Fruit fly (Drosophila melanogaster) whole organism, embryonic: Measurements from ENCODE around the gene VhaM9.7-d.

Experiments used
- Abd-B ChIP-seq: fragments of 200-800 bp; sonication (Bioruptor generic); optimal IDR thresholded peaks from 2 replicates; lab custom pipeline; 2018; ENCODE audit warnings: missing biosample characterization, mild to moderate bottlenecking, missing genetic modification characterization, moderate library complexity
- Atf3 ChIP-seq: fragments of 200-800 bp; sonication (Bioruptor generic); optimal IDR thresholded peaks from 3 replicates; lab custom pipeline; 2016; ENCODE audit warnings: missing biosample characterization, missing genetic modification characterization
- Atf6 ChIP-seq: fragments of 200-800 bp; sonication (Bioruptor generic); IDR thresholded peaks from 2 replicates; pipeline ENCODE4 v1.3.6; 2022; ENCODE audit warnings: missing biosample characterization, missing genetic modification characterization
- Bgb ChIP-seq: fragments of 200-800 bp; sonication (Bioruptor generic); IDR thresholded peaks from 2 replicates; pipeline ENCODE4 v1.3.6; 2022; ENCODE audit warnings: missing biosample characterization, missing genetic modification characterization; ENCODE audit not compliant: partially characterized antibody
- CG10274 ChIP-seq: fragments of 200-800 bp; sonication (Bioruptor generic); optimal IDR thresholded peaks from 3 replicates; lab custom pipeline; 2017; ENCODE audit warnings: missing biosample characterization, mild to moderate bottlenecking, missing genetic modification characterization
- CG10321 ChIP-seq: fragments of 200-800 bp; sonication (Bioruptor generic); IDR thresholded peaks from 2 replicates; pipeline ENCODE4 v1.3.6; 2022; ENCODE audit warnings: missing biosample characterization, missing genetic modification characterization
- CG10979 ChIP-seq: fragments of 200-800 bp; sonication (Bioruptor generic); optimal IDR thresholded peaks from 2 replicates; lab custom pipeline; 2018; ENCODE audit warnings: missing biosample characterization, mild to moderate bottlenecking, missing genetic modification characterization, moderate library complexity
- CG11093 ChIP-seq: fragments of 200-800 bp; sonication (Bioruptor generic); IDR thresholded peaks from 3 replicates; pipeline ENCODE4 v1.3.6; 2022; ENCODE audit warnings: missing biosample characterization, missing genetic modification characterization
- CG11247 ChIP-seq: fragments of 200-800 bp; sonication (Bioruptor generic); IDR thresholded peaks from 2 replicates; pipeline ENCODE4 v1.3.6; 2022; ENCODE audit warnings: missing biosample characterization, missing genetic modification characterization
- CG11695 ChIP-seq: fragments of 200-800 bp; sonication (Bioruptor generic); IDR thresholded peaks from 3 replicates; pipeline ENCODE4 v1.3.6; 2022; ENCODE audit warnings: missing biosample characterization, missing genetic modification characterization
- CG12391 ChIP-seq: fragments of 200-800 bp; sonication (Bioruptor generic); optimal IDR thresholded peaks from 3 replicates; lab custom pipeline; 2018; ENCODE audit warnings: missing biosample characterization, mild to moderate bottlenecking, missing genetic modification characterization, moderate library complexity
- CG1603 ChIP-seq: fragments of 200-800 bp; sonication (Bioruptor generic); optimal IDR thresholded peaks from 2 replicates; lab custom pipeline; 2019; ENCODE audit warnings: missing biosample characterization, mild to moderate bottlenecking, missing genetic modification characterization, moderate library complexity
- CG17385 ChIP-seq: fragments of 200-800 bp; sonication (Bioruptor generic); optimal IDR thresholded peaks from 3 replicates; lab custom pipeline; 2018; ENCODE audit warnings: missing biosample characterization, mild to moderate bottlenecking, missing genetic modification characterization
- CG17829 ChIP-seq: fragments of 200-800 bp; optimal IDR thresholded peaks from 2 replicates; lab custom pipeline; 2019; ENCODE audit warnings: missing biosample characterization, mild to moderate bottlenecking, missing genetic modification characterization, moderate library complexity
- CG18599 ChIP-seq: fragments of 200-800 bp; sonication (Bioruptor generic); optimal IDR thresholded peaks from 3 replicates; lab custom pipeline; 2017; ENCODE audit warnings: missing biosample characterization, missing genetic modification characterization, mild to moderate bottlenecking, moderate library complexity, missing genetic modification reagents
- CG18619 ChIP-seq: fragments of 200-800 bp; sonication (Bioruptor generic); optimal IDR thresholded peaks from 3 replicates; lab custom pipeline; 2017; ENCODE audit warnings: missing biosample characterization, mild to moderate bottlenecking, missing genetic modification characterization
- CG30403 ChIP-seq: fragments of 200-800 bp; sonication (Bioruptor generic); optimal IDR thresholded peaks from 3 replicates; lab custom pipeline; 2016; ENCODE audit warnings: missing biosample characterization, missing genetic modification characterization
- CG5953 ChIP-seq: fragments of 200-800 bp; sonication (Bioruptor generic); IDR thresholded peaks from 2 replicates; pipeline ENCODE4 v1.3.6; 2022; ENCODE audit warnings: missing biosample characterization, missing genetic modification characterization
- CG9437 ChIP-seq: fragments of 200-800 bp; sonication (Bioruptor generic); optimal IDR thresholded peaks from 2 replicates; lab custom pipeline; 2018; ENCODE audit warnings: missing biosample characterization, mild to moderate bottlenecking, missing genetic modification characterization
- Chrac-16 ChIP-seq: fragments of 200-800 bp; sonication (Bioruptor generic); optimal IDR thresholded peaks from 3 replicates; lab custom pipeline; 2016; ENCODE audit warnings: missing biosample characterization, missing genetic modification characterization
- Dfd ChIP-seq, 2 experiments: fragments of >200 bp; optimal IDR thresholded peaks; 2 replicates each; lab custom pipeline; 2017; ENCODE audit warnings: missing biosample characterization in 2 of 2, missing genetic modification characterization in 2 of 2
- Dll ChIP-seq: fragments of 200-800 bp; sonication (Bioruptor generic); IDR thresholded peaks from 4 replicates; pipeline ENCODE4 v1.3.6; 2022; ENCODE audit warnings: missing biosample characterization, missing genetic modification characterization; ENCODE audit not compliant: partially characterized antibody
- Elba2 ChIP-seq: fragments of 200-800 bp; sonication (Bioruptor generic); optimal IDR thresholded peaks from 3 replicates; lab custom pipeline; 2016; ENCODE audit warnings: missing biosample characterization, missing genetic modification characterization
- GATAe ChIP-seq: fragments of 200-800 bp; sonication (Bioruptor generic); conservative IDR thresholded peaks from 2 replicates; pipeline ENCODE4 v1.3.6; 2022; ENCODE audit warnings: missing biosample characterization, missing genetic modification characterization
- H2.0 ChIP-seq: fragments of 200-800 bp; sonication (Bioruptor generic); IDR thresholded peaks from 2 replicates; pipeline ENCODE4 v1.3.6; 2022; ENCODE audit warnings: missing biosample characterization, missing genetic modification characterization
- Myb ChIP-seq: fragments of 200-800 bp; sonication (Bioruptor generic); optimal IDR thresholded peaks from 2 replicates; lab custom pipeline; 2016; ENCODE audit warnings: missing biosample characterization, missing genetic modification characterization
- NK7.1 ChIP-seq: fragments of 200-800 bp; sonication (Bioruptor generic); optimal IDR thresholded peaks from 3 replicates; lab custom pipeline; 2016; ENCODE audit warnings: missing biosample characterization, missing genetic modification characterization
- Sry-β ChIP-seq: fragments of 200-800 bp; sonication (Bioruptor generic); optimal IDR thresholded peaks from 2 replicates; lab custom pipeline; 2018; ENCODE audit warnings: missing biosample characterization, mild to moderate bottlenecking, missing genetic modification characterization, moderate library complexity
- Sry-δ ChIP-seq: fragments of 200-800 bp; sonication (Bioruptor generic); optimal IDR thresholded peaks from 2 replicates; lab custom pipeline; 2016; ENCODE audit warnings: missing biosample characterization, missing genetic modification characterization
- ara ChIP-seq: fragments of 200-800 bp; sonication (Bioruptor generic); IDR thresholded peaks from 2 replicates; pipeline ENCODE4 v1.3.6; 2022; ENCODE audit warnings: missing biosample characterization, missing genetic modification characterization
- cwo ChIP-seq: fragments of 200-800 bp; sonication (Bioruptor generic); optimal IDR thresholded peaks from 3 replicates; lab custom pipeline; 2017; ENCODE audit warnings: missing biosample characterization, missing genetic modification characterization, mild to moderate bottlenecking, moderate library complexity, missing genetic modification reagents
- eyg ChIP-seq: fragments of 200-800 bp; sonication (Bioruptor generic); optimal IDR thresholded peaks from 3 replicates; lab custom pipeline; 2016; ENCODE audit warnings: missing biosample characterization, missing genetic modification characterization
- grn ChIP-seq: fragments of 200-800 bp; sonication (Bioruptor generic); optimal IDR thresholded peaks from 3 replicates; lab custom pipeline; 2017; ENCODE audit warnings: missing biosample characterization, missing genetic modification characterization
- gro ChIP-seq: fragments of 200-800 bp; sonication (Bioruptor generic); optimal IDR thresholded peaks from 2 replicates; lab custom pipeline; 2016; ENCODE audit warnings: missing biosample characterization, missing genetic modification characterization
- gsb ChIP-seq: fragments of 200-800 bp; sonication (Bioruptor generic); IDR thresholded peaks from 2 replicates; pipeline ENCODE4 v1.3.6; 2022; ENCODE audit warnings: missing biosample characterization, missing genetic modification characterization
- kay ChIP-seq: fragments of 200-800 bp; sonication (Bioruptor generic); optimal IDR thresholded peaks from 2 replicates; lab custom pipeline; 2016; ENCODE audit warnings: missing biosample characterization, missing genetic modification characterization
- kni ChIP-seq: fragments of 200-800 bp; sonication (Bioruptor generic); optimal IDR thresholded peaks from 3 replicates; lab custom pipeline; 2017; ENCODE audit warnings: mild to moderate bottlenecking, missing biosample characterization, missing genetic modification reagents, missing genetic modification characterization
- lbe ChIP-seq: fragments of 200-800 bp; sonication (Bioruptor generic); optimal IDR thresholded peaks from 2 replicates; lab custom pipeline; 2016; ENCODE audit warnings: missing biosample characterization, mild to moderate bottlenecking, missing genetic modification characterization
- nerfin-1 ChIP-seq: fragments of 200-800 bp; sonication (Bioruptor generic); optimal IDR thresholded peaks from 3 replicates; lab custom pipeline; 2019; ENCODE audit warnings: missing biosample characterization, mild to moderate bottlenecking, missing genetic modification characterization, moderate library complexity
- peb ChIP-seq: fragments of 200-800 bp; sonication (Bioruptor generic); IDR thresholded peaks from 2 replicates; pipeline ENCODE4 v1.3.6; 2022; ENCODE audit warnings: missing biosample characterization, missing genetic modification characterization
- pita ChIP-seq: fragments of 200-800 bp; sonication (Bioruptor generic); optimal IDR thresholded peaks from 2 replicates; lab custom pipeline; 2017; ENCODE audit warnings: missing biosample characterization, mild to moderate bottlenecking, missing genetic modification characterization
- run ChIP-seq: fragments of 200-800 bp; sonication (Bioruptor generic); optimal IDR thresholded peaks from 3 replicates; lab custom pipeline; 2018; ENCODE audit warnings: missing biosample characterization, mild to moderate bottlenecking, missing genetic modification characterization
- salm ChIP-seq: fragments of 200-800 bp; sonication (Bioruptor generic); optimal IDR thresholded peaks from 2 replicates; lab custom pipeline; 2018; ENCODE audit warnings: missing biosample characterization, mild to moderate bottlenecking, missing genetic modification characterization
- schlank ChIP-seq: fragments of 200-800 bp; sonication (Bioruptor generic); optimal IDR thresholded peaks from 2 replicates; lab custom pipeline; 2018; ENCODE audit warnings: missing biosample characterization, mild to moderate bottlenecking, missing genetic modification characterization
- sd ChIP-seq: fragments of 200-800 bp; sonication (Bioruptor generic); optimal IDR thresholded peaks from 3 replicates; lab custom pipeline; 2018; ENCODE audit warnings: missing biosample characterization, mild to moderate bottlenecking, missing genetic modification characterization, moderate library complexity
- slou ChIP-seq: fragments of 200-800 bp; sonication (Bioruptor generic); optimal IDR thresholded peaks from 3 replicates; lab custom pipeline; 2016; ENCODE audit warnings: missing biosample characterization, missing genetic modification characterization
- stc ChIP-seq: fragments of 200-800 bp; sonication (Bioruptor generic); IDR thresholded peaks from 2 replicates; pipeline ENCODE4 v1.3.6; 2022; ENCODE audit warnings: missing biosample characterization, missing genetic modification characterization
- stwl ChIP-seq: fragments of 200-800 bp; sonication (Bioruptor generic); optimal IDR thresholded peaks from 3 replicates; lab custom pipeline; 2018; ENCODE audit warnings: missing biosample characterization, mild to moderate bottlenecking, missing genetic modification characterization, moderate library complexity
- tgo ChIP-seq: fragments of 200-800 bp; sonication (Bioruptor generic); IDR thresholded peaks from 3 replicates; pipeline ENCODE4 v1.3.6; 2022; ENCODE audit warnings: missing biosample characterization, missing genetic modification characterization
- tx ChIP-seq: fragments of 200-800 bp; sonication (Bioruptor generic); optimal IDR thresholded peaks from 2 replicates; lab custom pipeline; 2016; ENCODE audit warnings: missing biosample characterization, missing genetic modification characterization
- zen2 ChIP-seq: fragments of 200-800 bp; sonication (Bioruptor generic); IDR thresholded peaks from 3 replicates; pipeline ENCODE4 v1.3.6; 2022; ENCODE audit warnings: missing biosample characterization, missing genetic modification characterization; ENCODE audit not compliant: partially characterized antibody

Gene VhaM9.7-d

DNA sequence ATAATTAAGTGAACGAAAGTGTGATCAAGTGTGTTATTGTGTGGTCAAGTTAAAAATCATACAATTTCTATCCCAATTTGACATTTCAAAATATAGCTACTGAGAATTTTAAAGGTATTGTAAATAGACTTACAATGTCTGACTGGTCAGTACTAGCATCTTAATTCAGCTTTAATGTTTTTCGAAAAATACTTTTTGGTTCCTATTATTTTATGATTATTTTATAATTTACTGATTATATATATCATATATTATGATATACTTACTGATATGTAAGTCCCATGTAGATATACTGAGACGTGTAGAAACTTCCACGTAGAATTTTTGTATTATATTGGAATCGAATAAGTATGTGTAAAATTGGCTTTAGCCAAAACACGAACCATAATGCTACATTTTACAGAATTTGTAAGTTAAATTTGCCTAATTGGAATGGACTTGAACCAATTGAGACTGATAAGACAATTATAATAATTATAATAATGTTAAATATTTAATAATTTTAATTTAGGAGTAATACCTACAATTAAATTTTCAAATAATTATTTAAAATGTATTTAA, 2.8 kb downstream of the VhaM9.7-d start, which contains the start of gene Actn3 (continued):
- TF ChIP-seq pita (GFP tag; lab: Kevin White, UChicago) (peak; percentile 71), slou (GFP tag; lab: Kevin White, UChicago) (no peak), Sry-δ (GFP tag; lab: Kevin White, UChicago) (no peak), CG1603 (no peak), CG18599 (no peak), H2.0 (GFP tag; lab: Robert Waterston, UW) (no peak), CG10979 (tag; lab: Kevin White, UChicago) (no peak), ara (GFP tag; lab: Robert Waterston, UW) (no peak), Abd-B (GFP tag; lab: Kevin White, UChicago) (peak; percentile 57), tx (GFP tag; lab: Kevin White, UChicago) (no peak), Atf6 (no peak), eyg (no peak), CG5953 (GFP tag; lab: Robert Waterston, UW) (no peak), nerfin-1 (tag; lab: Kevin White, UChicago) (no peak), Dfd (GFP tag; optimal IDR thresholded peaks at IDR 0.05; lab: Kevin White, UChicago) (no peak), kni (GFP tag; lab: Kevin White, UChicago) (no peak), CG17385 (GFP tag; lab: Kevin White, UChicago) (no peak), Elba2 (GFP tag; lab: Kevin White, UChicago) (peak; percentile 75), CG11247 (GFP tag; lab: Robert Waterston, UW) (no peak), GATAe (GFP tag; lab: Robert Waterston, UW) (no peak), CG18619 (no peak), stc (GFP tag; lab: Robert Waterston, UW) (no peak), gsb (GFP tag; lab: Robert Waterston, UW) (no peak), CG10321 (GFP tag; lab: Robert Waterston, UW) (no peak), CG30403 (GFP tag; lab: Kevin White, UChicago) (no peak), CG11695 (GFP tag; lab: Robert Waterston, UW) (no peak), CG17829 (tag; lab: Kevin White, UChicago) (peak; percentile 33), CG11093 (no peak), Dll (no peak), sd (tag; lab: Kevin White, UChicago) (no peak), lbe (GFP tag; lab: Kevin White, UChicago) (no peak), Bgb (peak; percentile 73), kay (GFP tag; lab: Kevin White, UChicago) (no peak), tgo (GFP tag; lab: Robert Waterston, UW) (no peak), salm (tag; lab: Kevin White, UChicago) (no peak)

- TF ChIP-seq CG12391 (tag; lab: Kevin White, UChicago) (no peak), CG9437 (GFP tag; lab: Kevin White, UChicago) (no peak), zen2 (GFP tag; lab: Robert Waterston, UW) (no peak), cwo (GFP tag; lab: Kevin White, UChicago) (peak; percentile 96), NK7.1 (GFP tag; lab: Kevin White, UChicago) (no peak), CG10274 (GFP tag; lab: Kevin White, UChicago) (no peak), Myb (GFP tag; lab: Kevin White, UChicago) (no peak), stwl (tag; lab: Kevin White, UChicago) (no peak), peb (no peak), Atf3 (no peak), run (no peak), Sry-β (GFP tag; lab: Kevin White, UChicago) (no peak), tx (GFP tag; lab: Kevin White, UChicago) (no peak), Chrac-16 (GFP tag; lab: Kevin White, UChicago) (no peak), schlank (peak; percentile 11), grn (GFP tag; lab: Kevin White, UChicago) (peak; percentile 12), gro (no peak)
Observed at dm6 chr3R:16980958-16981623, 6.1 kb downstream of the VhaM9.7-d start.
